Worm (Caenorhabditis elegans) whole organism, L3 larva: Measurements from ENCODE around the gene feh-1.

Source experiments
- ceh-28 ChIP-seq: fragments of 150-350 bp; optimal IDR thresholded peaks from 2 replicates; lab custom pipeline; 2014; ENCODE audit warnings: missing biosample characterization, missing genetic modification reagents, missing genetic modification characterization
- elt-1 ChIP-seq: fragments of 150-350 bp; optimal IDR thresholded peaks from 2 replicates; lab custom pipeline; 2014; ENCODE audit warnings: missing biosample characterization, missing genetic modification characterization
- lin-39 ChIP-seq: fragments of 150-350 bp; optimal IDR thresholded peaks from 2 replicates; lab custom pipeline; 2018; ENCODE audit warnings: missing biosample characterization, missing genetic modification reagents, missing genetic modification characterization
- nhr-28 ChIP-seq: fragments of 150-350 bp; optimal IDR thresholded peaks from 2 replicates; lab custom pipeline; 2014; ENCODE audit warnings: missing biosample characterization, missing genetic modification characterization
- pha-4 ChIP-seq: fragments of 150-350 bp; optimal IDR thresholded peaks from 2 replicates; lab custom pipeline; 2014; ENCODE audit warnings: missing biosample characterization, missing genetic modification reagents, missing genetic modification characterization
- pqm-1 ChIP-seq: fragments of 150-350 bp; optimal IDR thresholded peaks from 2 replicates; lab custom pipeline; 2017; ENCODE audit warnings: missing biosample characterization, missing genetic modification characterization, inconsistent platforms
- skn-1 ChIP-seq: fragments of 150-350 bp; optimal IDR thresholded peaks from 2 replicates; lab custom pipeline; 2014; ENCODE audit warnings: missing biosample characterization, missing genetic modification characterization
- unc-39 ChIP-seq: sonication (generic microtip); optimal IDR thresholded peaks from 4 replicates; lab custom pipeline; 2017; ENCODE audit warnings: missing biosample characterization, missing genetic modification characterization

ce11 chrIII:2508518-2508917 is 41.2 kb upstream of the feh-1 start, which contains the start of gene Y54F10AM.6:
- TF ChIP-seq ceh-28 (tag; lab: Kevin White, UChicago) = no peak
- TF ChIP-seq skn-1 (tag; lab: Kevin White, UChicago) = no peak
- no peak for TF ChIP-seq nhr-28 (tag; lab: Kevin White, UChicago)
- TF ChIP-seq pha-4 (tag; lab: Kevin White, UChicago) = no peak
- no peak for TF ChIP-seq unc-39 (tag; lab: Kevin White, UChicago)
- no peak for TF ChIP-seq lin-39 (tag; lab: Kevin White, UChicago)
- no peak for TF ChIP-seq pqm-1
- no peak for TF ChIP-seq elt-1 (tag; lab: Kevin White, UChicago)
